Fruit fly (Drosophila melanogaster) whole organism, embryonic: Measurements from ENCODE around the gene DppIII.
A peak's percentile ranks its signal among the peaks of the same experiment; 100 is the strongest.

ENCODE experiments used
- Ada2b ChIP-seq: fragments of 200-800 bp; sonication (Bioruptor generic); IDR thresholded peaks from 2 replicates; pipeline ENCODE4 v1.3.6; 2022; ENCODE audit warnings: missing biosample characterization, missing genetic modification characterization
- Asciz ChIP-seq: fragments of 200-800 bp; sonication (Bioruptor generic); optimal IDR thresholded peaks from 2 replicates; lab custom pipeline; 2017; ENCODE audit warnings: missing biosample characterization, mild to moderate bottlenecking, missing genetic modification characterization, missing genetic modification reagents
- Atf3 ChIP-seq: fragments of 200-800 bp; sonication (Bioruptor generic); optimal IDR thresholded peaks from 3 replicates; lab custom pipeline; 2016; ENCODE audit warnings: missing biosample characterization, missing genetic modification characterization
- CG11247 ChIP-seq: fragments of 200-800 bp; sonication (Bioruptor generic); IDR thresholded peaks from 2 replicates; pipeline ENCODE4 v1.3.6; 2022; ENCODE audit warnings: missing biosample characterization, missing genetic modification characterization
- CG11456 ChIP-seq: fragments of 200-800 bp; sonication (Bioruptor generic); IDR thresholded peaks from 3 replicates; pipeline ENCODE4 v1.3.6; 2022; ENCODE audit warnings: missing biosample characterization, missing genetic modification characterization
- CG11560 ChIP-seq: fragments of 200-800 bp; sonication (Bioruptor generic); IDR thresholded peaks from 3 replicates; pipeline ENCODE4 v1.3.6; 2022; ENCODE audit warnings: missing biosample characterization, missing genetic modification characterization
- CG1233 ChIP-seq: fragments of 200-800 bp; sonication (Bioruptor generic); optimal IDR thresholded peaks from 4 replicates; lab custom pipeline; 2018; ENCODE audit warnings: missing biosample characterization, mild to moderate bottlenecking, missing genetic modification characterization
- CG13296 ChIP-seq: fragments of 200-800 bp; sonication (Bioruptor generic); optimal IDR thresholded peaks from 3 replicates; lab custom pipeline; 2018; ENCODE audit warnings: missing biosample characterization, mild to moderate bottlenecking, missing genetic modification characterization
- CG14014 ChIP-seq: fragments of 200-800 bp; sonication (Bioruptor generic); IDR thresholded peaks from 2 replicates; pipeline ENCODE4 v1.3.6; 2022; ENCODE audit warnings: missing biosample characterization, missing genetic modification characterization
- CG15696 ChIP-seq: fragments of 200-800 bp; sonication (Bioruptor generic); optimal IDR thresholded peaks from 2 replicates; lab custom pipeline; 2019; ENCODE audit warnings: missing biosample characterization, mild to moderate bottlenecking, missing genetic modification characterization, moderate library complexity
- CG17359 ChIP-seq: fragments of 200-800 bp; sonication (Bioruptor generic); optimal IDR thresholded peaks from 3 replicates; lab custom pipeline; 2018; ENCODE audit warnings: missing biosample characterization, mild to moderate bottlenecking, missing genetic modification characterization, moderate library complexity
- CG17361 ChIP-seq: fragments of 200-800 bp; sonication (Bioruptor generic); IDR thresholded peaks from 3 replicates; pipeline ENCODE4 v1.3.6; 2022; ENCODE audit warnings: missing biosample characterization, missing genetic modification characterization
- CG17829 ChIP-seq: fragments of 200-800 bp; optimal IDR thresholded peaks from 2 replicates; lab custom pipeline; 2019; ENCODE audit warnings: missing biosample characterization, mild to moderate bottlenecking, missing genetic modification characterization, moderate library complexity
- CG30403 ChIP-seq: fragments of 200-800 bp; sonication (Bioruptor generic); optimal IDR thresholded peaks from 3 replicates; lab custom pipeline; 2016; ENCODE audit warnings: missing biosample characterization, missing genetic modification characterization
- CG32772 ChIP-seq: fragments of 200-800 bp; sonication (Bioruptor generic); IDR thresholded peaks from 2 replicates; pipeline ENCODE4 v1.3.6; 2022; ENCODE audit warnings: missing biosample characterization, missing genetic modification characterization
- CG34224 ChIP-seq: fragments of 200-800 bp; sonication (Bioruptor generic); IDR thresholded peaks from 3 replicates; pipeline ENCODE4 v1.3.6; 2022; ENCODE audit warnings: missing biosample characterization, missing genetic modification characterization; ENCODE audit not compliant: partially characterized antibody
- CG42726 ChIP-seq: fragments of 200-800 bp; sonication (Bioruptor generic); IDR thresholded peaks from 2 replicates; pipeline ENCODE4 v1.3.6; 2022; ENCODE audit warnings: missing biosample characterization, missing genetic modification characterization; ENCODE audit not compliant: partially characterized antibody
- CG4328 ChIP-seq: fragments of 200-800 bp; sonication (Bioruptor generic); optimal IDR thresholded peaks from 3 replicates; lab custom pipeline; 2017; ENCODE audit warnings: missing biosample characterization, missing genetic modification reagents, missing genetic modification characterization
- CG6854 ChIP-seq: fragments of 200-800 bp; sonication (Bioruptor generic); optimal IDR thresholded peaks from 3 replicates; lab custom pipeline; 2017; ENCODE audit warnings: missing biosample characterization, mild to moderate bottlenecking, missing genetic modification characterization
- CG8281 ChIP-seq: fragments of 200-800 bp; sonication (Bioruptor generic); optimal IDR thresholded peaks from 2 replicates; lab custom pipeline; 2018; ENCODE audit warnings: missing biosample characterization, mild to moderate bottlenecking, missing genetic modification characterization, moderate library complexity
- CG8359 ChIP-seq: fragments of 200-800 bp; sonication (Bioruptor generic); optimal IDR thresholded peaks from 2 replicates; lab custom pipeline; 2017; ENCODE audit warnings: missing biosample characterization, mild to moderate bottlenecking, missing genetic modification characterization, borderline replicate concordance
- CG9215 ChIP-seq: fragments of 200-800 bp; sonication (Bioruptor generic); IDR thresholded peaks from 2 replicates; pipeline ENCODE4 v1.3.6; 2022; ENCODE audit warnings: missing biosample characterization, missing genetic modification characterization
- CHES-1-like ChIP-seq: fragments of 200-800 bp; sonication (Bioruptor generic); optimal IDR thresholded peaks from 2 replicates; lab custom pipeline; 2016; ENCODE audit warnings: missing biosample characterization, missing genetic modification characterization
- Camta ChIP-seq: fragments of 200-800 bp; sonication (Bioruptor generic); optimal IDR thresholded peaks from 2 replicates; lab custom pipeline; 2016; ENCODE audit warnings: missing biosample characterization, missing genetic modification characterization
- CrebB ChIP-seq: fragments of 200-800 bp; sonication (Bioruptor generic); optimal IDR thresholded peaks from 3 replicates; lab custom pipeline; 2018; ENCODE audit warnings: missing biosample characterization, mild to moderate bottlenecking, missing genetic modification characterization
- D ChIP-seq, 2 experiments: fragments of 200-800 bp in 1 of 2; fragments of >200 bp in 1 of 2; sonication (Bioruptor generic) in 1 of 2; optimal IDR thresholded peaks; 2 replicates in 1 of 2; 3 replicates in 1 of 2; lab custom pipeline; 2017; ENCODE audit warnings: mild to moderate bottlenecking in 1 of 2, missing biosample characterization in 1 of 2, missing genetic modification characterization in 1 of 2, missing genetic modification reagents in 1 of 2
- D19A ChIP-seq: fragments of 200-800 bp; optimal IDR thresholded peaks from 3 replicates; lab custom pipeline; 2019; ENCODE audit warnings: missing biosample characterization, mild to moderate bottlenecking, missing genetic modification characterization, moderate library complexity
- Hr3 ChIP-seq: fragments of 200-800 bp; sonication (Bioruptor generic); optimal IDR thresholded peaks from 3 replicates; lab custom pipeline; 2016; ENCODE audit warnings: missing biosample characterization, missing genetic modification characterization
- MESR4 ChIP-seq: fragments of 200-800 bp; sonication (Bioruptor generic); optimal IDR thresholded peaks from 2 replicates; lab custom pipeline; 2018; ENCODE audit warnings: missing biosample characterization, mild to moderate bottlenecking, missing genetic modification characterization, moderate library complexity
- Mes4 ChIP-seq: fragments of 200-800 bp; sonication (Bioruptor generic); optimal IDR thresholded peaks from 2 replicates; lab custom pipeline; 2016; ENCODE audit warnings: missing biosample characterization, missing genetic modification characterization
- Neu2 ChIP-seq: fragments of 200-800 bp; sonication (Bioruptor generic); optimal IDR thresholded peaks from 3 replicates; lab custom pipeline; 2016; ENCODE audit warnings: missing biosample characterization, missing genetic modification characterization, borderline replicate concordance
- al ChIP-seq: fragments of 200-800 bp; sonication (Bioruptor generic); IDR thresholded peaks from 2 replicates; pipeline ENCODE4 v1.3.6; 2022; ENCODE audit warnings: missing biosample characterization, missing genetic modification characterization
- bbx ChIP-seq: fragments of 200-800 bp; sonication (Bioruptor generic); IDR thresholded peaks from 2 replicates; pipeline ENCODE4 v1.3.6; 2022; ENCODE audit warnings: missing biosample characterization, missing genetic modification characterization; ENCODE audit not compliant: partially characterized antibody
- bsh ChIP-seq, 2 experiments: fragments of 200-800 bp; sonication (Bioruptor generic); optimal IDR thresholded peaks; 2 replicates each; lab custom pipeline; 2017 to 2018; ENCODE audit warnings: mild to moderate bottlenecking in 2 of 2, missing biosample characterization in 2 of 2, missing genetic modification characterization in 2 of 2, moderate library complexity in 1 of 2
- cas ChIP-seq: fragments of 200-800 bp; sonication (Bioruptor generic); IDR thresholded peaks from 2 replicates; pipeline ENCODE4 v1.3.6; 2022; ENCODE audit warnings: missing biosample characterization, missing genetic modification characterization
- cato ChIP-seq: fragments of 200-800 bp; sonication (Bioruptor generic); optimal IDR thresholded peaks from 2 replicates; lab custom pipeline; 2016; ENCODE audit warnings: missing biosample characterization, missing genetic modification characterization, borderline replicate concordance
- gce ChIP-seq: fragments of 200-800 bp; sonication (Bioruptor generic); IDR thresholded peaks from 3 replicates; pipeline ENCODE4 v1.3.6; 2022; ENCODE audit warnings: missing biosample characterization, missing genetic modification characterization
- gsb-n ChIP-seq: fragments of 200-800 bp; sonication (Bioruptor generic); optimal IDR thresholded peaks from 3 replicates; lab custom pipeline; 2018; ENCODE audit warnings: missing biosample characterization, mild to moderate bottlenecking, missing genetic modification characterization
- kay ChIP-seq: fragments of 200-800 bp; sonication (Bioruptor generic); optimal IDR thresholded peaks from 2 replicates; lab custom pipeline; 2016; ENCODE audit warnings: missing biosample characterization, missing genetic modification characterization
- knrl ChIP-seq: fragments of 200-800 bp; sonication (Bioruptor generic); IDR thresholded peaks from 3 replicates; pipeline ENCODE4 v1.3.6; 2022; ENCODE audit warnings: missing biosample characterization, missing genetic modification characterization; ENCODE audit not compliant: partially characterized antibody
- nerfin-2 ChIP-seq: fragments of 200-800 bp; sonication (Bioruptor generic); IDR thresholded peaks from 2 replicates; pipeline ENCODE4 v1.3.6; 2022; ENCODE audit warnings: missing biosample characterization, missing genetic modification characterization; ENCODE audit not compliant: partially characterized antibody
- pan ChIP-seq, 4 experiments: fragments of >200 bp in 3 of 4; fragments of 200-800 bp in 1 of 4; sonication (Bioruptor generic) in 1 of 4; optimal IDR thresholded peaks in 3 of 4; IDR thresholded peaks in 1 of 4; 2 replicates each; pipeline versions ENCODE4 v1.3.6 to Lab custom; 2017 to 2022; ENCODE audit warnings: missing biosample characterization in 2 of 4, missing genetic modification characterization in 2 of 4, mixed read lengths in 1 of 4
- pita ChIP-seq: fragments of 200-800 bp; sonication (Bioruptor generic); optimal IDR thresholded peaks from 2 replicates; lab custom pipeline; 2017; ENCODE audit warnings: missing biosample characterization, mild to moderate bottlenecking, missing genetic modification characterization
- run ChIP-seq: fragments of 200-800 bp; sonication (Bioruptor generic); optimal IDR thresholded peaks from 3 replicates; lab custom pipeline; 2018; ENCODE audit warnings: missing biosample characterization, mild to moderate bottlenecking, missing genetic modification characterization
- tin ChIP-seq: fragments of 200-800 bp; sonication (Bioruptor generic); optimal IDR thresholded peaks from 3 replicates; lab custom pipeline; 2016; ENCODE audit warnings: missing biosample characterization, missing genetic modification characterization
- wek ChIP-seq: fragments of 200-800 bp; sonication (Bioruptor generic); optimal IDR thresholded peaks from 3 replicates; lab custom pipeline; 2018; ENCODE audit warnings: missing biosample characterization, mild to moderate bottlenecking, missing genetic modification characterization, moderate library complexity
- zfh2 ChIP-seq: fragments of 200-800 bp; sonication (Bioruptor generic); optimal IDR thresholded peaks from 2 replicates; lab custom pipeline; 2016; ENCODE audit warnings: missing biosample characterization, missing genetic modification characterization

The DppIII gene

DNA sequence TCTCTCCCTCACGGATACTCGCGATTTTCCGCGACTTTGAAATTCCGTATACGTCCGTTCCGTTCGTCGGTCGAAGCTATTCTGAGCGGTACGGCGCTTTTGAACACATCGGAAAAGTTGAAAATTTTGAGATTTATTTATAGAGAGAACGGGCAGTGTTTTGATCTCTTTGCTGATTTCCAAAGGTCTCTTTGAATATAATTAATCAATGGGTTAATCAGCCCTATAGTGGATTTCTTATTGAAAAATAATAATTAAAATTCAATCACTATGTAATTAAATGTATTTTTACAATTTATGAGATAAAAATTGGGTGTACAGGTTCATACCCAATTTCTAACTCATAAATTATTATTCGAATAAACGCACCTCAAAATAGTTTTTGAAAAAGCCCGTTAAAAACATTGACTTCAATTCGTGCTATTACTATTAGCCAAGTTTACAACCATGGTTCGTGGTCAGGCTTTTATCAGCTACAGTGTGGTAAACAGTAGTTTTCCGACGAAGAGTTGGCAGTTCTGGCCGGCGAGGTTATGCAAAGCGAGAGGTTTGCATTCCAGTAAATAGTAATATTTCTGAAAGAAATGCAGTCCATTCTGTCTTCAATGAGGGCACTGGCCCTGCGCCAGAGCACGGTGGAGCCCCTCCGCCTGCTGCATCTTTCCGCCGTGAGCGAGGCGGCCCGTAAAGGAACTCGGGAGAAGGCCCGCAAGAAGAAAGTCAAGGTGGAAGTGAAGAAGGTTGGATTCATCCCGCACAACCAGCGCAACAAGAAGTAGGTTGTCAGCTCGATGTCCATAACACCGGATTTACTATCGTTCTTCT is 43.1 kb upstream of the DppIII start, which contains the start of the genes CG9626 and mRpL1 (continued):
- no peak for TF ChIP-seq CG14014
- no peak for TF ChIP-seq CG8359 (GFP tag; lab: Kevin White, UChicago)
- TF ChIP-seq Camta (GFP tag; lab: Kevin White, UChicago) = peak; percentile 31
- peak; percentile 47 for TF ChIP-seq zfh2
- peak; percentile 19 for TF ChIP-seq CrebB (tag; lab: Kevin White, UChicago)
- no peak for TF ChIP-seq knrl
- TF ChIP-seq CG8281 (tag; lab: Kevin White, UChicago) = peak; percentile 75
- TF ChIP-seq D (optimal IDR thresholded peaks at IDR 0.05; lab: Kevin White, UChicago) = no peak
- no peak for TF ChIP-seq D (GFP tag; optimal IDR thresholded peaks at IDR 0.05; lab: Kevin White, UChicago)
- no peak for TF ChIP-seq bsh (GFP tag; optimal IDR thresholded peaks at IDR 0.05; lab: Kevin White, UChicago)
- TF ChIP-seq pita (GFP tag; lab: Kevin White, UChicago) = peak; percentile 94
- TF ChIP-seq CG13296 (GFP tag; lab: Kevin White, UChicago) = no peak
- no peak for TF ChIP-seq CG42726 (GFP tag; lab: Robert Waterston, UW)
- TF ChIP-seq bbx = peak; percentile 47
- TF ChIP-seq kay = no peak
- no peak for TF ChIP-seq CG11247 (GFP tag; lab: Robert Waterston, UW)
- TF ChIP-seq wek = no peak
- TF ChIP-seq MESR4 = peak; percentile 78
- no peak for TF ChIP-seq CG17361 (GFP tag; lab: Robert Waterston, UW)
- TF ChIP-seq Neu2 (GFP tag; lab: Kevin White, UChicago) = no peak
- no peak for TF ChIP-seq gce (GFP tag; lab: Robert Waterston, UW)
- no peak for TF ChIP-seq CG32772 (GFP tag; lab: Robert Waterston, UW)
- no peak for TF ChIP-seq tin (GFP tag; lab: Kevin White, UChicago)
- no peak for TF ChIP-seq cato
- TF ChIP-seq CG11560 (tag; lab: Robert Waterston, UW) = no peak
- no peak for TF ChIP-seq pan (optimal IDR thresholded peaks at IDR 0.05; lab: Kevin White, UChicago)
- no peak for TF ChIP-seq pan (GFP tag; optimal IDR thresholded peaks at IDR 0.05 in 1 of 2, IDR thresholded peaks at IDR 0.05 in 1 of 2)
- no peak for TF ChIP-seq CG1233
- no peak for TF ChIP-seq al
- TF ChIP-seq run (tag; lab: Kevin White, UChicago) = no peak
- no peak for TF ChIP-seq cas (GFP tag; lab: Robert Waterston, UW)
- no peak for TF ChIP-seq Hr3
- TF ChIP-seq Atf3 (GFP tag; lab: Kevin White, UChicago) = no peak
- 0 out of 2 replicates have a peak, but pooled peaks have one; percentile 12 for TF ChIP-seq nerfin-2 (GFP tag; lab: Robert Waterston, UW)
- no peak for TF ChIP-seq CG17359
- peak; percentile 12 for TF ChIP-seq CG30403 (GFP tag; lab: Kevin White, UChicago)
- TF ChIP-seq CG9215 (GFP tag; lab: Robert Waterston, UW) = no peak
- TF ChIP-seq CHES-1-like (GFP tag; lab: Kevin White, UChicago) = no peak
- peak; percentile 45 for TF ChIP-seq CG17829 (tag; lab: Kevin White, UChicago)
- TF ChIP-seq Asciz (GFP tag; lab: Kevin White, UChicago) = no peak
- no peak for TF ChIP-seq CG15696 (tag; lab: Kevin White, UChicago)
- TF ChIP-seq D19A (tag; lab: Kevin White, UChicago) = no peak
- no peak for TF ChIP-seq Ada2b
- no peak for TF ChIP-seq CG6854
- no peak for TF ChIP-seq CG4328 (GFP tag; lab: Kevin White, UChicago)
- no peak for TF ChIP-seq gsb-n (tag; lab: Kevin White, UChicago)
- no peak for TF ChIP-seq Mes4
- TF ChIP-seq CG11456 (GFP tag; lab: Robert Waterston, UW) = no peak
- peak; percentile 30; the same call in 1 of the 3 replicates for TF ChIP-seq CG34224 (GFP tag; lab: Robert Waterston, UW)
